Worm (Caenorhabditis elegans) whole organism, late embryonic: Measurements from ENCODE around the gene cyn-12.

Experiments used
- C38D4.7 ChIP-seq: fragments of 200-800 bp; sonication (Bioruptor generic); optimal IDR thresholded peaks from 2 replicates; lab custom pipeline; 2018; ENCODE audit warnings: mild to moderate bottlenecking, missing genetic modification characterization, moderate library complexity, missing compliant biosample characterization
- K02D7.2 ChIP-seq: sonication (generic microtip); optimal IDR thresholded peaks from 2 replicates; lab custom pipeline; 2017; ENCODE audit warnings: mild to moderate bottlenecking, missing genetic modification characterization, missing compliant biosample characterization
- Y22D7AL.16 ChIP-seq: sonication (generic microtip); optimal IDR thresholded peaks from 2 replicates; lab custom pipeline; 2016; ENCODE audit warnings: missing genetic modification characterization, missing compliant biosample characterization
- ahr-1 ChIP-seq: sonication (generic microtip); optimal IDR thresholded peaks from 2 replicates; lab custom pipeline; 2016; ENCODE audit warnings: missing genetic modification characterization, missing compliant biosample characterization
- ama-1 ChIP-seq: fragments of 150-350 bp; optimal IDR thresholded peaks from 2 replicates; lab custom pipeline; 2014
- ceh-14 ChIP-seq: sonication (generic microtip); optimal IDR thresholded peaks from 2 replicates; lab custom pipeline; 2016; ENCODE audit warnings: missing genotype, missing genetic modification characterization, missing compliant biosample characterization
- ceh-19 ChIP-seq: fragments of 200-800 bp; sonication (Bioruptor generic); optimal IDR thresholded peaks from 2 replicates; lab custom pipeline; 2018; ENCODE audit warnings: mild to moderate bottlenecking, missing genetic modification characterization, missing compliant biosample characterization
- ceh-22 ChIP-seq: sonication (generic microtip); optimal IDR thresholded peaks from 2 replicates; lab custom pipeline; 2017; ENCODE audit warnings: missing biosample characterization, missing genetic modification characterization
- ceh-31 ChIP-seq: sonication (generic microtip); optimal IDR thresholded peaks from 2 replicates; lab custom pipeline; 2016; ENCODE audit warnings: missing genetic modification characterization, missing compliant biosample characterization
- ceh-34 ChIP-seq: sonication (generic microtip); optimal IDR thresholded peaks from 2 replicates; lab custom pipeline; 2016; ENCODE audit warnings: mild to moderate bottlenecking, missing genetic modification characterization, missing compliant biosample characterization
- ceh-48 ChIP-seq: sonication (generic microtip); optimal IDR thresholded peaks from 2 replicates; lab custom pipeline; 2016; ENCODE audit warnings: missing genetic modification characterization, inconsistent platforms, missing compliant biosample characterization
- ceh-6 ChIP-seq: fragments of 200-800 bp; sonication (Bioruptor generic); optimal IDR thresholded peaks from 2 replicates; lab custom pipeline; 2018; ENCODE audit warnings: mild to moderate bottlenecking, missing genetic modification characterization, missing compliant biosample characterization
- ceh-9 ChIP-seq: sonication (generic microtip); optimal IDR thresholded peaks from 2 replicates; lab custom pipeline; 2016; ENCODE audit warnings: mild to moderate bottlenecking, missing genetic modification characterization, inconsistent platforms, missing compliant biosample characterization
- che-1 ChIP-seq: sonication (generic microtip); optimal IDR thresholded peaks from 2 replicates; lab custom pipeline; 2016; ENCODE audit warnings: mild to moderate bottlenecking, missing genetic modification characterization, missing compliant biosample characterization
- dmd-4 ChIP-seq: sonication (generic microtip); optimal IDR thresholded peaks from 2 replicates; lab custom pipeline; 2016; ENCODE audit warnings: borderline replicate concordance, missing genetic modification characterization, missing compliant biosample characterization
- elt-4 ChIP-seq: sonication (generic microtip); optimal IDR thresholded peaks from 2 replicates; lab custom pipeline; 2016; ENCODE audit warnings: missing genetic modification characterization, missing compliant biosample characterization
- eyg-1 ChIP-seq: sonication (generic microtip); optimal IDR thresholded peaks from 2 replicates; lab custom pipeline; 2016; ENCODE audit warnings: missing genotype, missing genetic modification characterization, missing compliant biosample characterization
- fkh-10 ChIP-seq: fragments of 150-350 bp; optimal IDR thresholded peaks from 2 replicates; lab custom pipeline; 2014; ENCODE audit warnings: missing biosample characterization, missing genetic modification reagents, missing genetic modification characterization
- fkh-6 ChIP-seq: sonication (generic microtip); optimal IDR thresholded peaks from 2 replicates; lab custom pipeline; 2016; ENCODE audit warnings: missing genetic modification characterization, missing compliant biosample characterization
- gmeb-2 ChIP-seq: sonication (generic microtip); optimal IDR thresholded peaks from 2 replicates; lab custom pipeline; 2016; ENCODE audit warnings: missing genetic modification characterization, inconsistent platforms, missing compliant biosample characterization
- hlh-15 ChIP-seq: sonication (generic microtip); optimal IDR thresholded peaks from 2 replicates; lab custom pipeline; 2016; ENCODE audit warnings: missing genetic modification characterization, missing compliant biosample characterization
- hlh-6 ChIP-seq: sonication (generic microtip); optimal IDR thresholded peaks from 2 replicates; lab custom pipeline; 2016; ENCODE audit warnings: missing genotype, missing genetic modification characterization, missing compliant biosample characterization
- hlh-8 ChIP-seq: sonication (generic microtip); optimal IDR thresholded peaks from 2 replicates; lab custom pipeline; 2016; ENCODE audit warnings: missing genotype, missing genetic modification characterization, missing compliant biosample characterization
- lim-6 ChIP-seq: sonication (generic microtip); optimal IDR thresholded peaks from 2 replicates; lab custom pipeline; 2016; ENCODE audit warnings: missing genetic modification characterization, missing compliant biosample characterization
- madf-2 ChIP-seq: sonication (generic microtip); optimal IDR thresholded peaks from 2 replicates; lab custom pipeline; 2017; ENCODE audit warnings: missing genetic modification characterization, missing compliant biosample characterization
- mec-3 ChIP-seq: sonication (generic microtip); optimal IDR thresholded peaks from 2 replicates; lab custom pipeline; 2016; ENCODE audit warnings: borderline replicate concordance, missing genetic modification characterization, missing compliant biosample characterization
- nfya-1 ChIP-seq: sonication (generic microtip); optimal IDR thresholded peaks from 2 replicates; lab custom pipeline; 2017; ENCODE audit warnings: missing genetic modification characterization, mild to moderate bottlenecking, missing compliant biosample characterization, antibody characterized with exemption, moderate library complexity
- odd-2 ChIP-seq: sonication (generic microtip); optimal IDR thresholded peaks from 2 replicates; lab custom pipeline; 2017; ENCODE audit warnings: antibody characterized with exemption, mild to moderate bottlenecking, missing genetic modification characterization, missing compliant biosample characterization
- pax-1 ChIP-seq: fragments of 150-350 bp; optimal IDR thresholded peaks from 2 replicates; lab custom pipeline; 2014; ENCODE audit warnings: missing biosample characterization, missing genetic modification characterization
- pha-2 ChIP-seq: sonication (generic microtip); optimal IDR thresholded peaks from 2 replicates; lab custom pipeline; 2017; ENCODE audit warnings: mild to moderate bottlenecking, missing genetic modification characterization, missing compliant biosample characterization
- pqm-1 ChIP-seq: sonication (generic microtip); optimal IDR thresholded peaks from 2 replicates; lab custom pipeline; 2016; ENCODE audit warnings: missing genetic modification characterization, missing compliant biosample characterization
- pros-1 ChIP-seq: fragments of 150-350 bp; optimal IDR thresholded peaks from 2 replicates; lab custom pipeline; 2014; ENCODE audit warnings: missing biosample characterization, missing genetic modification reagents, missing genetic modification characterization
- ref-2 ChIP-seq: sonication (generic microtip); optimal IDR thresholded peaks from 2 replicates; lab custom pipeline; 2016; ENCODE audit warnings: missing genetic modification characterization, missing compliant biosample characterization
- sox-4 ChIP-seq: sonication (generic microtip); optimal IDR thresholded peaks from 2 replicates; lab custom pipeline; 2017; ENCODE audit warnings: mild to moderate bottlenecking, missing genetic modification characterization, inconsistent platforms, missing compliant biosample characterization
- unc-86 ChIP-seq: sonication (generic microtip); optimal IDR thresholded peaks from 2 replicates; lab custom pipeline; 2016; ENCODE audit warnings: missing genetic modification characterization, missing compliant biosample characterization

cyn-12 gene

ce11 chrIV:7154356-7154755 lies 21.3 kb upstream of the cyn-12 start, which contains the start of gene C34D4.2:
Gene C34D4.2, plus strand, starts transcription at chrIV:7154656.
- TF ChIP-seq pha-2 (tag; lab: Kevin White, UChicago) (no peak), hlh-15 (no peak), ceh-31 (no peak), pqm-1 (tag; lab: Kevin White, UChicago) (no peak), hlh-8 (tag; lab: Kevin White, UChicago) (no peak), ama-1 (lab: Kevin White, UChicago) (no peak), elt-4 (tag; lab: Kevin White, UChicago) (no peak), sox-4 (tag; lab: Kevin White, UChicago) (no peak), ceh-14 (tag; lab: Kevin White, UChicago) (no peak), dmd-4 (tag; lab: Kevin White, UChicago) (no peak), ceh-48 (tag; lab: Kevin White, UChicago) (no peak), ahr-1 (tag; lab: Kevin White, UChicago) (no peak), hlh-6 (tag; lab: Kevin White, UChicago) (no peak), madf-2 (no peak)

DNA sequence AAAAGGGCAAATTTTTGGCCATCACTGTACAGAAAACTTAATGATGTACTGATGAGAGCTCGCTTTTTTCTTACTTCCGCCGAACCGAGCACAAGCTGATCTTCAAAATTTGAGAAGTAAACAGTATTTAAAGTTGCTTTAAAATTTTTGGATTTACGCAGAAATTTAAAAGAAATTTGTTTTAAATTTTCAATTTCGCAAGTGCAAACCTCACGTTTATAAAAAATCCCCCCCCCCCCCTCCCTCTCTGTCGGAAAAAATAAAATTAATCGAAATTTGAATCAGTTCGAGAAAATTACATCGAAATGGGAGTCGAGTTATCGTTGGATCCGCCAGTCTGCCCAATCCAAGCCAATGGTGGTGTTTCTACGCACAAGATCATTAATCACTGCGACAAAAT lies 20.3 kb upstream of the cyn-12 start, which contains the start of gene C34D4.3:
Gene C34D4.3, plus strand, starts transcription at position 301 of the 400 bp plus-strand sequence.
- TF ChIP-seq ceh-9 (tag; lab: Kevin White, UChicago): no peak
- TF ChIP-seq fkh-10: no peak
- no peak for TF ChIP-seq ceh-34 (tag; lab: Kevin White, UChicago)
- no peak for TF ChIP-seq fkh-6
- TF ChIP-seq ceh-22: no peak
- no peak for TF ChIP-seq unc-86 (tag; lab: Kevin White, UChicago)
- TF ChIP-seq ref-2 (tag; lab: Kevin White, UChicago): no peak
- TF ChIP-seq ceh-14 (tag; lab: Kevin White, UChicago): no peak
- TF ChIP-seq che-1 (tag; lab: Kevin White, UChicago): no peak
- no peak for TF ChIP-seq C38D4.7 (GFP tag; lab: Kevin White, UChicago)
- TF ChIP-seq odd-2 (tag; lab: Kevin White, UChicago): no peak
- TF ChIP-seq K02D7.2 (tag; lab: Kevin White, UChicago): no peak
- TF ChIP-seq gmeb-2: no peak
- no peak for TF ChIP-seq eyg-1 (tag; lab: Kevin White, UChicago)
- TF ChIP-seq ahr-1 (tag; lab: Kevin White, UChicago): no peak
- TF ChIP-seq pax-1 (tag; lab: Kevin White, UChicago): no peak
- no peak for TF ChIP-seq mec-3 (tag; lab: Kevin White, UChicago)

DNA sequence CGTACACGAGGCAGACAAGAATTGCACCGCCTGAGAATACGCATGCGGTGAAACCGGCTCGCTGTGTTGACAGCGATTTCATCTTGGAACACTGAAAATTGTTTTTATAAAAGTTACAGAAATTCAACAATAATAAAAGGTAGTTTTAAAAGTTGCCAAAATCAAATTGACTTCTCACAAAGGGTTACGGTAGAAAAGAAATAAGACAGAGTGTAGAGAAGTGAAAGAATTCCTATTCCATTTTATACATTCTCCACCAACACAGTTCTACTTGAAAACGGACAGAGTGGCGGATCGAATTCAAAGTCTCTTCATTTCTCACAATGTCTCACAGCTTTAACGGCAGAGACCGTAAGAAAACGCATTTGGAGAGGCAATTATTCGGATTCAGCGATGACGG lies 19.4 kb upstream of the cyn-12 start, which contains the start of gene col-113:
Gene col-113, minus strand, starts transcription at position 101 of the 400 bp plus-strand sequence.
- TF ChIP-seq unc-86 (tag; lab: Kevin White, UChicago): no peak
- TF ChIP-seq ama-1 (lab: Kevin White, UChicago): no peak
- TF ChIP-seq che-1 (tag; lab: Kevin White, UChicago): no peak
- TF ChIP-seq ceh-19: no peak
- no peak for TF ChIP-seq ahr-1 (tag; lab: Kevin White, UChicago)
- TF ChIP-seq ceh-6 (GFP tag; lab: Kevin White, UChicago): no peak
- TF ChIP-seq pqm-1 (tag; lab: Kevin White, UChicago): no peak

ce11 chrIV:7149020-7149601 lies 16.1 kb upstream of the cyn-12 start, which contains the start of gene C34D4.4:
Gene C34D4.4, plus strand, starts transcription at chrIV:7149361.
- TF ChIP-seq pros-1: no peak
- no peak for TF ChIP-seq Y22D7AL.16 (tag; lab: Kevin White, UChicago)
- no peak for TF ChIP-seq lim-6
- TF ChIP-seq nfya-1 (tag; lab: Kevin White, UChicago): peak; percentile 16
- TF ChIP-seq hlh-6 (tag; lab: Kevin White, UChicago): no peak
- no peak for TF ChIP-seq fkh-10
- no peak for TF ChIP-seq fkh-6
- TF ChIP-seq, all 69 proteins: peak for 1
